ENCODE assay signal across 3 worm cellular contexts in genomic region chrII:7962181-7962580, ce11.
A peak's percentile ranks its signal among the peaks of the same experiment; 100 is the strongest.
TF ChIP-seq lines count a peak whose summit lies in the region.

No protein-coding gene starts in this region.

TF ChIP-seq in whole organism, L1 larva, 84 proteins besides CTCF, POLR2A, EP300 and RAD21:
- TF ChIP-seq fkh-8 (tag; optimal IDR thresholded peaks at IDR 0.05; lab: Kevin White, UChicago) (peak; percentile 2), nhr-84 (tag; optimal IDR thresholded peaks at IDR 0.05; lab: Kevin White, UChicago) (no peak), pax-3 (tag; optimal IDR thresholded peaks at IDR 0.05; lab: Kevin White, UChicago) (no peak), zip-4 (GFP tag; optimal IDR thresholded peaks at IDR 0.05; lab: Kevin White, UChicago) (no peak), rnt-1 (tag; optimal IDR thresholded peaks at IDR 0.05; lab: Kevin White, UChicago) (peak; percentile 13), nhr-71 (tag; optimal IDR thresholded peaks at IDR 0.05; lab: Kevin White, UChicago) (peak; percentile 43), snpc-4 (tag; optimal IDR thresholded peaks at IDR 0.05; lab: Kevin White, UChicago) (no peak)

TF ChIP-seq in whole organism, L4 larva, 104 proteins besides CTCF, POLR2A, EP300 and RAD21:
- TF ChIP-seq aha-1 (tag; lab: Kevin White, UChicago): peak; percentile 5
- peak in 1 of 2 experiments; percentile 52 for TF ChIP-seq daf-16 (GFP tag; optimal IDR thresholded peaks at IDR 0.05; lab: Kevin White, UChicago)
- TF ChIP-seq daf-16 (tag; optimal IDR thresholded peaks at IDR 0.05; lab: Kevin White, UChicago): no peak
- TF ChIP-seq nhr-48 (tag; optimal IDR thresholded peaks at IDR 0.05; lab: Kevin White, UChicago): no peak

TF ChIP-seq in whole organism, mixed stage, embryonic, 35 proteins besides CTCF, POLR2A, EP300 and RAD21:
- TF ChIP-seq nhr-237 (tag; optimal IDR thresholded peaks at IDR 0.05; lab: Kevin White, UChicago) (no peak), lin-13 (tag; optimal IDR thresholded peaks at IDR 0.05; lab: Kevin White, UChicago) (no peak), snpc-4 (tag; optimal IDR thresholded peaks at IDR 0.05; lab: Kevin White, UChicago) (no peak), mab-5 (tag; optimal IDR thresholded peaks at IDR 0.05; lab: Kevin White, UChicago) (peak; percentile 18), M03D4.4 (tag; optimal IDR thresholded peaks at IDR 0.05; lab: Kevin White, UChicago) (no peak), ham-2 (GFP tag; optimal IDR thresholded peaks at IDR 0.05; lab: Kevin White, UChicago) (no peak), sptf-1 (tag; optimal IDR thresholded peaks at IDR 0.05; lab: Kevin White, UChicago) (no peak), nhr-76 (tag; optimal IDR thresholded peaks at IDR 0.05; lab: Kevin White, UChicago) (no peak), mls-2 (tag; optimal IDR thresholded peaks at IDR 0.05; lab: Kevin White, UChicago) (no peak), hlh-1 (tag; optimal IDR thresholded peaks at IDR 0.05; lab: Kevin White, UChicago) (peak; percentile 86), unc-39 (tag; optimal IDR thresholded peaks at IDR 0.05; lab: Kevin White, UChicago) (no peak), ces-1 (GFP tag; optimal IDR thresholded peaks at IDR 0.05; lab: Kevin White, UChicago) (no peak), nhr-28 (tag; optimal IDR thresholded peaks at IDR 0.05; lab: Kevin White, UChicago) (no peak), ceh-39 (tag; optimal IDR thresholded peaks at IDR 0.05; lab: Kevin White, UChicago) (no peak), cnd-1 (tag; optimal IDR thresholded peaks at IDR 0.05; lab: Kevin White, UChicago) (no peak)

Comparison
In these comparisons a context has a peak if more than half of its experiments do, and no peak if none do; other contexts are left out.
1. Of the 29 proteins assayed by ChIP-seq in both whole organism, L4 larva and whole organism, L1 larva: peak only in whole organism, L4 larva: aha-1; only in whole organism, L1 larva: none; in both: none; in neither: 28.